Worm (Caenorhabditis elegans): ENCODE results near the gene C16A3.5.

C16A3.5 gene

ce11 chrIII:6343229-6343628 is 37.3 kb upstream of the C16A3.5 start, which contains the start of gene C56G2.9:
C56G2.9 (minus strand) TSS chrIII:6343329.
- TF ChIP-seq aly-2 (tag; optimal IDR thresholded peaks at IDR 0.05) (no peak), nhr-77 (tag; optimal IDR thresholded peaks at IDR 0.05) (no peak), ceh-28 (tag; optimal IDR thresholded peaks at IDR 0.05) (no peak), ceh-9 (tag; optimal IDR thresholded peaks at IDR 0.05) (no peak), fkh-2 (tag; optimal IDR thresholded peaks at IDR 0.05) (no peak)

ce11 chrIII:6344737-6345136 is 35.8 kb upstream of the C16A3.5 start:
- TF ChIP-seq fos-1 (tag; optimal IDR thresholded peaks at IDR 0.05) (no peak), nhr-67 (tag; optimal IDR thresholded peaks at IDR 0.05) (no peak), R02D3.7 (tag; optimal IDR thresholded peaks at IDR 0.05) (peak; percentile 53), ceh-9 (tag; optimal IDR thresholded peaks at IDR 0.05) (no peak), egl-5 (tag; optimal IDR thresholded peaks at IDR 0.05) (no peak), nhr-23 (tag; optimal IDR thresholded peaks at IDR 0.05) (peak; percentile 79), fkh-10 (GFP tag; optimal IDR thresholded peaks at IDR 0.05) (no peak), tbx-2 (tag; optimal IDR thresholded peaks at IDR 0.05) (peak; percentile 35), mdl-1 (tag; optimal IDR thresholded peaks at IDR 0.05) (no peak), nhr-237 (tag; optimal IDR thresholded peaks at IDR 0.05) (no peak), nfya-1 (tag; optimal IDR thresholded peaks at IDR 0.05; ENCODE audit: insufficient read depth) (peak; percentile 92), fkh-2 (tag; optimal IDR thresholded peaks at IDR 0.05) (no peak), elt-3 (tag; optimal IDR thresholded peaks at IDR 0.05) (no peak), ceh-82 (tag; optimal IDR thresholded peaks at IDR 0.05) (peak; percentile 54), daf-12 (tag; optimal IDR thresholded peaks at IDR 0.05) (no peak), ceh-28 (tag; optimal IDR thresholded peaks at IDR 0.05) (peak; percentile 47), ZK546.5 (tag; optimal IDR thresholded peaks at IDR 0.05) (no peak), nhr-25 (tag; optimal IDR thresholded peaks at IDR 0.05) (peak; percentile 87), snpc-4 (tag; optimal IDR thresholded peaks at IDR 0.05) (peak; percentile 81), unc-39 (tag; optimal IDR thresholded peaks at IDR 0.05) (no peak), lin-39 (tag; optimal IDR thresholded peaks at IDR 0.05) (peak; percentile 52), nhr-11 (tag; optimal IDR thresholded peaks at IDR 0.05) (no peak), aly-2 (tag; optimal IDR thresholded peaks at IDR 0.05) (no peak), nhr-77 (tag; optimal IDR thresholded peaks at IDR 0.05) (no peak), ztf-4 (tag; optimal IDR thresholded peaks at IDR 0.05) (no peak), nhr-28 (tag; optimal IDR thresholded peaks at IDR 0.05) (no peak), egl-27 (tag; optimal IDR thresholded peaks at IDR 0.05) (no peak), elt-2 (tag; optimal IDR thresholded peaks at IDR 0.05) (peak; percentile 54), ceh-16 (tag; optimal IDR thresholded peaks at IDR 0.05) (no peak), ztf-11 (tag; optimal IDR thresholded peaks at IDR 0.05) (no peak), skn-1 (tag; optimal IDR thresholded peaks at IDR 0.05) (peak; percentile 32), elt-1 (tag; optimal IDR thresholded peaks at IDR 0.05) (no peak), eor-1 (tag; optimal IDR thresholded peaks at IDR 0.05) (no peak), ama-1 (optimal IDR thresholded peaks at IDR 0.05) (peak; percentile 73), nhr-43 (tag; optimal IDR thresholded peaks at IDR 0.05; ENCODE audit: poor library complexity, severe bottlenecking) (peak; percentile 36), pqm-1 (tag; optimal IDR thresholded peaks at IDR 0.05) (peak; percentile 36), hmg-11 (tag; optimal IDR thresholded peaks at IDR 0.05) (peak; percentile 92), zag-1 (tag; optimal IDR thresholded peaks at IDR 0.05) (no peak), lin-15B (tag; optimal IDR thresholded peaks at IDR 0.05) (peak; percentile 81), nhr-76 (tag; optimal IDR thresholded peaks at IDR 0.05) (no peak), sea-2 (GFP tag; optimal IDR thresholded peaks at IDR 0.05) (no peak), pha-4 (tag; optimal IDR thresholded peaks at IDR 0.05) (peak; percentile 95), unc-62 (GFP tag; optimal IDR thresholded peaks at IDR 0.05) (no peak), mml-1 (tag; optimal IDR thresholded peaks at IDR 0.05) (no peak), jun-1 (tag; optimal IDR thresholded peaks at IDR 0.05) (peak; percentile 72), nhr-12 (tag; optimal IDR thresholded peaks at IDR 0.05) (no peak), lsy-12 (tag; optimal IDR thresholded peaks at IDR 0.05) (peak; percentile 75)

Data from whole organism, L3 larva.